Worm (Caenorhabditis elegans) whole organism, young adult: ENCODE data around the gene abcf-3.

Experiments used
- B0336.3 ChIP-seq: fragments of 200-800 bp; sonication (Bioruptor generic); IDR thresholded peaks from 2 replicates; pipeline ENCODE4 v1.3.6; 2022; ENCODE audit warnings: missing genetic modification characterization, missing compliant biosample characterization
- D2030.7 ChIP-seq: fragments of 200-800 bp; sonication (Bioruptor generic); IDR thresholded peaks from 2 replicates; pipeline ENCODE4 v1.3.6; 2022; ENCODE audit warnings: missing genetic modification reagents, missing genetic modification characterization, missing compliant biosample characterization
- F22D6.2 ChIP-seq: sonication (generic microtip); optimal IDR thresholded peaks from 2 replicates; lab custom pipeline; 2016; ENCODE audit warnings: mild to moderate bottlenecking, missing genetic modification characterization, missing compliant biosample characterization
- F23B12.7 ChIP-seq: sonication (generic microtip); optimal IDR thresholded peaks from 2 replicates; lab custom pipeline; 2017; ENCODE audit warnings: missing genetic modification characterization, mild to moderate bottlenecking, missing compliant biosample characterization, antibody characterized with exemption, moderate library complexity; ENCODE audit not compliant: insufficient read depth
- F37B4.10 ChIP-seq: fragments of 200-800 bp; sonication (Bioruptor generic); IDR thresholded peaks from 2 replicates; pipeline ENCODE4 v1.3.6; 2022; ENCODE audit warnings: missing genetic modification characterization, missing compliant biosample characterization
- F39B2.1 ChIP-seq: fragments of 200-800 bp; sonication (Bioruptor generic); IDR thresholded peaks from 2 replicates; pipeline ENCODE4 v1.3.6; 2022; ENCODE audit warnings: missing genetic modification reagents, missing genetic modification characterization, missing compliant biosample characterization
- F57A8.1 ChIP-seq: fragments of 200-800 bp; sonication (Bioruptor generic); optimal IDR thresholded peaks from 2 replicates; lab custom pipeline; 2018; ENCODE audit warnings: mild to moderate bottlenecking, missing genetic modification characterization, moderate library complexity, missing compliant biosample characterization
- K11D2.4 ChIP-seq: fragments of 200-800 bp; sonication (Bioruptor generic); IDR thresholded peaks from 2 replicates; pipeline ENCODE4 v1.3.6; 2022; ENCODE audit warnings: missing genetic modification reagents, missing genetic modification characterization, missing compliant biosample characterization
- Y53F4B.3 ChIP-seq: fragments of 200-800 bp; sonication (Bioruptor generic); IDR thresholded peaks from 2 replicates; pipeline ENCODE4 v1.3.6; 2022; ENCODE audit warnings: missing genetic modification reagents, missing genetic modification characterization, missing compliant biosample characterization
- Y53G8AR.9 ChIP-seq: fragments of 200-800 bp; sonication (Bioruptor generic); conservative IDR thresholded peaks from 2 replicates; pipeline ENCODE4 v1.3.6; 2022; ENCODE audit warnings: missing genetic modification reagents, missing genetic modification characterization, missing compliant biosample characterization
- Y79H2A.3 ChIP-seq: fragments of 200-800 bp; sonication (Bioruptor generic); conservative IDR thresholded peaks from 2 replicates; pipeline ENCODE4 v1.3.6; 2022; ENCODE audit warnings: missing genetic modification reagents, missing genetic modification characterization, missing compliant biosample characterization
- Y95B8A.8 ChIP-seq: fragments of 200-800 bp; sonication (Bioruptor generic); IDR thresholded peaks from 2 replicates; pipeline ENCODE4 v1.3.6; 2022; ENCODE audit warnings: missing genetic modification reagents, missing genetic modification characterization, missing compliant biosample characterization
- ama-1 ChIP-seq, 3 experiments: fragments of 150-350 bp in 1 of 3; sonication (generic microtip) in 2 of 3; optimal IDR thresholded peaks; 2 replicates each; lab custom pipeline; 2014 to 2018; ENCODE audit warnings: missing biosample characterization in 2 of 3, missing genetic modification characterization in 2 of 3, missing genetic modification reagents in 2 of 3
- aptf-3 ChIP-seq: fragments of 200-800 bp; sonication (Bioruptor generic); IDR thresholded peaks from 2 replicates; pipeline ENCODE4 v1.3.6; 2022; ENCODE audit warnings: missing genetic modification characterization, missing compliant biosample characterization
- attf-5 ChIP-seq: fragments of 200-800 bp; sonication (Bioruptor generic); optimal IDR thresholded peaks from 2 replicates; lab custom pipeline; 2018; ENCODE audit warnings: mild to moderate bottlenecking, missing genetic modification characterization, missing compliant biosample characterization
- bed-2 ChIP-seq: fragments of 200-800 bp; sonication (Bioruptor generic); IDR thresholded peaks from 2 replicates; pipeline ENCODE4 v1.3.6; 2022; ENCODE audit warnings: missing genetic modification reagents, missing genetic modification characterization, missing compliant biosample characterization
- cebp-2 ChIP-seq: fragments of 200-800 bp; sonication (Bioruptor generic); IDR thresholded peaks from 2 replicates; pipeline ENCODE4 v1.3.6; 2022; ENCODE audit warnings: missing genetic modification characterization, missing compliant biosample characterization
- ceh-27 ChIP-seq: fragments of 200-800 bp; sonication (Bioruptor generic); optimal IDR thresholded peaks from 2 replicates; lab custom pipeline; 2018; ENCODE audit warnings: mild to moderate bottlenecking, missing genetic modification characterization, moderate library complexity, missing compliant biosample characterization
- ceh-58 ChIP-seq: fragments of 200-800 bp; sonication (Bioruptor generic); IDR thresholded peaks from 2 replicates; pipeline ENCODE4 v1.3.6; 2022; ENCODE audit warnings: missing genetic modification characterization, missing compliant biosample characterization
- chd-7 ChIP-seq: sonication (generic microtip); optimal IDR thresholded peaks from 2 replicates; lab custom pipeline; 2016; ENCODE audit warnings: mild to moderate bottlenecking, missing genetic modification characterization, moderate library complexity, missing compliant biosample characterization
- die-1 ChIP-seq: sonication (generic microtip); optimal IDR thresholded peaks from 2 replicates; lab custom pipeline; 2016; ENCODE audit warnings: missing genotype, mild to moderate bottlenecking, missing genetic modification characterization, missing compliant biosample characterization
- dox-1 ChIP-seq: fragments of 200-800 bp; sonication (Bioruptor generic); IDR thresholded peaks from 2 replicates; pipeline ENCODE4 v1.3.6; 2022; ENCODE audit warnings: missing genetic modification reagents, missing genetic modification characterization, missing compliant biosample characterization
- dpff-1 ChIP-seq: sonication (generic microtip); optimal IDR thresholded peaks from 2 replicates; lab custom pipeline; 2017; ENCODE audit warnings: mild to moderate bottlenecking, missing genetic modification characterization, missing compliant biosample characterization
- dpl-1 ChIP-seq: fragments of 150-350 bp; optimal IDR thresholded peaks from 2 replicates; lab custom pipeline; 2014; ENCODE audit warnings: missing biosample characterization, missing genetic modification reagents, missing genetic modification characterization
- egl-44 ChIP-seq: fragments of 200-800 bp; sonication (Bioruptor generic); IDR thresholded peaks from 2 replicates; pipeline ENCODE4 v1.3.6; 2022; ENCODE audit warnings: missing genetic modification reagents, missing genetic modification characterization, missing compliant biosample characterization
- ekl-4 ChIP-seq: fragments of 200-800 bp; sonication (Bioruptor generic); IDR thresholded peaks from 2 replicates; pipeline ENCODE4 v1.3.6; 2022; ENCODE audit warnings: missing genetic modification reagents, missing genetic modification characterization, missing compliant biosample characterization
- gei-17 ChIP-seq: fragments of 200-800 bp; sonication (Bioruptor generic); optimal IDR thresholded peaks from 2 replicates; lab custom pipeline; 2018; ENCODE audit warnings: mild to moderate bottlenecking, missing genetic modification characterization, missing compliant biosample characterization
- hlh-26 ChIP-seq: fragments of 200-800 bp; sonication (Bioruptor generic); conservative IDR thresholded peaks from 2 replicates; pipeline ENCODE4 v1.3.6; 2022; ENCODE audit warnings: missing genetic modification reagents, missing genetic modification characterization, missing compliant biosample characterization
- hmg-1.2 ChIP-seq: fragments of 200-800 bp; sonication (Bioruptor generic); IDR thresholded peaks from 2 replicates; pipeline ENCODE4 v1.3.6; 2022; ENCODE audit warnings: missing genetic modification reagents, missing genetic modification characterization, missing compliant biosample characterization
- hrde-1 ChIP-seq: sonication (generic microtip); optimal IDR thresholded peaks from 2 replicates; lab custom pipeline; 2016; ENCODE audit warnings: missing genetic modification characterization, mild to moderate bottlenecking, missing compliant biosample characterization, moderate library complexity, missing genotype, missing genetic modification reagents, borderline replicate concordance
- lag-1 ChIP-seq: fragments of 200-800 bp; sonication (Bioruptor generic); IDR thresholded peaks from 2 replicates; pipeline ENCODE4 v1.3.6; 2022; ENCODE audit warnings: missing genetic modification reagents, missing genetic modification characterization, missing compliant biosample characterization
- lin-35 ChIP-seq, 3 experiments: fragments of 150-350 bp in 2 of 3; sonication (generic microtip) in 1 of 3; optimal IDR thresholded peaks; 2 replicates each; lab custom pipeline; 2014 to 2018; ENCODE audit warnings: missing biosample characterization in 3 of 3, missing genetic modification characterization in 3 of 3, missing genetic modification reagents in 3 of 3
- lin-54 ChIP-seq: fragments of 200-800 bp; sonication (Bioruptor generic); optimal IDR thresholded peaks from 2 replicates; lab custom pipeline; 2018; ENCODE audit warnings: mild to moderate bottlenecking, missing genetic modification characterization, missing compliant biosample characterization
- mcd-1 ChIP-seq: fragments of 200-800 bp; sonication (Bioruptor generic); IDR thresholded peaks from 2 replicates; pipeline ENCODE4 v1.3.6; 2022; ENCODE audit warnings: missing genetic modification reagents, missing genetic modification characterization, missing compliant biosample characterization
- mes-4 ChIP-seq: sonication (generic microtip); optimal IDR thresholded peaks from 2 replicates; lab custom pipeline; 2016; ENCODE audit warnings: missing genotype, missing genetic modification characterization, missing compliant biosample characterization
- nfya-2 ChIP-seq: fragments of 200-800 bp; sonication (Bioruptor generic); IDR thresholded peaks from 2 replicates; pipeline ENCODE4 v1.3.6; 2022; ENCODE audit warnings: missing genetic modification reagents, missing genetic modification characterization, missing compliant biosample characterization
- nhr-120 ChIP-seq: fragments of 200-800 bp; sonication (Bioruptor generic); IDR thresholded peaks from 2 replicates; pipeline ENCODE4 v1.3.6; 2022; ENCODE audit warnings: missing genetic modification characterization, missing compliant biosample characterization
- nhr-27 ChIP-seq: fragments of 200-800 bp; sonication (Bioruptor generic); optimal IDR thresholded peaks from 2 replicates; lab custom pipeline; 2018; ENCODE audit warnings: mild to moderate bottlenecking, missing genetic modification characterization, moderate library complexity, missing compliant biosample characterization
- nhr-80 ChIP-seq: sonication (generic microtip); optimal IDR thresholded peaks from 2 replicates; lab custom pipeline; 2016; ENCODE audit warnings: missing genetic modification characterization, missing compliant biosample characterization
- pha-4 ChIP-seq: fragments of 150-350 bp; sonication (generic microtip); optimal IDR thresholded peaks from 2 replicates; lab custom pipeline; 2014; ENCODE audit warnings: missing biosample characterization, missing genetic modification reagents, missing genetic modification characterization
- rcor-1 ChIP-seq: fragments of 200-800 bp; sonication (Bioruptor generic); IDR thresholded peaks from 2 replicates; pipeline ENCODE4 v1.3.6; 2022; ENCODE audit warnings: missing genetic modification reagents, missing genetic modification characterization, missing compliant biosample characterization
- repo-1 ChIP-seq: sonication (generic microtip); optimal IDR thresholded peaks from 2 replicates; lab custom pipeline; 2017; ENCODE audit warnings: mild to moderate bottlenecking, missing genetic modification characterization, missing compliant biosample characterization
- sdz-38 ChIP-seq: sonication (generic microtip); optimal IDR thresholded peaks from 2 replicates; lab custom pipeline; 2016; ENCODE audit warnings: missing genotype, missing genetic modification characterization, missing compliant biosample characterization
- sea-2 ChIP-seq: fragments of 200-800 bp; sonication (Bioruptor generic); IDR thresholded peaks from 2 replicates; pipeline ENCODE4 v1.3.6; 2022; ENCODE audit warnings: missing genetic modification characterization, missing compliant biosample characterization
- snpc-1.1 ChIP-seq: sonication (generic microtip); optimal IDR thresholded peaks from 2 replicates; lab custom pipeline; 2017; ENCODE audit warnings: missing genetic modification characterization, mild to moderate bottlenecking, missing compliant biosample characterization, antibody characterized with exemption, moderate library complexity, missing genotype, missing genetic modification reagents; ENCODE audit not compliant: insufficient read depth
- snpc-3.4 ChIP-seq: sonication (generic microtip); optimal IDR thresholded peaks from 2 replicates; lab custom pipeline; 2017; ENCODE audit warnings: missing genetic modification characterization, mild to moderate bottlenecking, missing compliant biosample characterization, antibody characterized with exemption, moderate library complexity, missing genotype, missing genetic modification reagents
- tbp1 ChIP-seq: fragments of 200-800 bp; sonication (Bioruptor generic); optimal IDR thresholded peaks from 2 replicates; lab custom pipeline; 2018; ENCODE audit warnings: mild to moderate bottlenecking, missing genetic modification characterization, missing compliant biosample characterization
- unc-130 ChIP-seq: sonication (generic microtip); optimal IDR thresholded peaks from 2 replicates; lab custom pipeline; 2016; ENCODE audit warnings: missing genetic modification reagents, missing genetic modification characterization, missing compliant biosample characterization
- xnd-1 ChIP-seq: sonication (generic microtip); optimal IDR thresholded peaks from 2 replicates; lab custom pipeline; 2016; ENCODE audit warnings: missing genotype, missing genetic modification reagents, missing genetic modification characterization, missing compliant biosample characterization

Gene abcf-3

ce11 chrIII:6207881-6208280, 34.7 kb downstream of the abcf-3 start, which contains the start of gene C23G10.2 (continued):
- no peak for TF ChIP-seq F23B12.7 (tag; lab: Kevin White, UChicago)
- TF ChIP-seq attf-5: no peak
- TF ChIP-seq ceh-27 (GFP tag; lab: Kevin White, UChicago): no peak
- peak; percentile 30; the same call in 1 of the 2 replicates for TF ChIP-seq hmg-1.2 (GFP tag; lab: Robert Waterston, UW)
- TF ChIP-seq egl-44: no peak
- TF ChIP-seq die-1 (tag; lab: Kevin White, UChicago): peak; percentile 31
- TF ChIP-seq cebp-2 (GFP tag; lab: Robert Waterston, UW): no peak
- TF ChIP-seq Y53G8AR.9 (GFP tag; lab: Robert Waterston, UW): no peak
- no peak for TF ChIP-seq bed-2 (GFP tag; lab: Robert Waterston, UW)
- TF ChIP-seq snpc-1.1 (tag; lab: Kevin White, UChicago): peak; percentile 65
- TF ChIP-seq mcd-1 (GFP tag; lab: Robert Waterston, UW): no peak
- TF ChIP-seq dox-1 (GFP tag; lab: Robert Waterston, UW): peak; percentile 31; the same call in 1 of the 2 replicates
- no peak for TF ChIP-seq nhr-27
- TF ChIP-seq hlh-26 (GFP tag; lab: Robert Waterston, UW): no peak
- TF ChIP-seq lin-35 (GFP tag; optimal IDR thresholded peaks at IDR 0.05; lab: Kevin White, UChicago): no peak
- TF ChIP-seq F37B4.10 (GFP tag; lab: Robert Waterston, UW): no peak
- no peak for TF ChIP-seq sdz-38 (tag; lab: Kevin White, UChicago)
- no peak; the same call in 1 of the 2 replicates for TF ChIP-seq D2030.7 (GFP tag; lab: Robert Waterston, UW)
- no peak for TF ChIP-seq dpff-1 (tag; lab: Kevin White, UChicago)
- no peak for TF ChIP-seq F57A8.1 (GFP tag; lab: Kevin White, UChicago)
- TF ChIP-seq rcor-1 (GFP tag; lab: Robert Waterston, UW): peak; percentile 62
- no peak for TF ChIP-seq K11D2.4 (GFP tag; lab: Robert Waterston, UW)
- no peak for TF ChIP-seq ceh-58 (GFP tag; lab: Robert Waterston, UW)
- TF ChIP-seq hrde-1 (tag; lab: Kevin White, UChicago): peak; percentile 23
- TF ChIP-seq mes-4 (tag; lab: Kevin White, UChicago): no peak
- TF ChIP-seq F22D6.2: no peak
- TF ChIP-seq tbp1 (GFP tag; lab: Kevin White, UChicago): peak; percentile 39
- peak; percentile 18 for TF ChIP-seq xnd-1 (tag; lab: Kevin White, UChicago)
- TF ChIP-seq dpl-1 (GFP tag; lab: Kevin White, UChicago): no peak
- TF ChIP-seq nhr-120 (GFP tag; lab: Robert Waterston, UW): no peak
- TF ChIP-seq Y79H2A.3 (GFP tag; lab: Robert Waterston, UW): no peak
- no peak for TF ChIP-seq lag-1 (GFP tag; lab: Robert Waterston, UW)
- TF ChIP-seq unc-130 (GFP tag; lab: Kevin White, UChicago): no peak
- no peak for TF ChIP-seq Y53F4B.3 (GFP tag; lab: Robert Waterston, UW)
- peak; percentile 48; the same call in 1 of the 2 replicates for TF ChIP-seq B0336.3 (GFP tag; lab: Robert Waterston, UW)
- peak; percentile 54 for TF ChIP-seq snpc-3.4
- TF ChIP-seq nhr-80 (tag; lab: Kevin White, UChicago): no peak
- TF ChIP-seq nfya-2 (GFP tag; lab: Robert Waterston, UW): no peak
- TF ChIP-seq ama-1 (optimal IDR thresholded peaks at IDR 0.05; lab: Kevin White, UChicago): no peak
- TF ChIP-seq ama-1 (GFP tag; optimal IDR thresholded peaks at IDR 0.05; lab: Kevin White, UChicago): peak in 1 of 2 experiments; percentile 75
- TF ChIP-seq aptf-3 (GFP tag; lab: Robert Waterston, UW): no peak
- TF ChIP-seq Y95B8A.8 (GFP tag; lab: Robert Waterston, UW): 0 out of 2 replicates have a peak, but pooled peaks have one; percentile 31
- TF ChIP-seq ekl-4 (GFP tag; lab: Robert Waterston, UW): peak; percentile 70; the same call in 1 of the 2 replicates
- TF ChIP-seq F39B2.1 (GFP tag; lab: Robert Waterston, UW): peak; percentile 75; the same call in 1 of the 2 replicates
- TF ChIP-seq repo-1 (tag; lab: Kevin White, UChicago): peak; percentile 16
- no peak for TF ChIP-seq pha-4 (tag; lab: Kevin White, UChicago)
- TF ChIP-seq lin-54: peak; percentile 16
- no peak for TF ChIP-seq gei-17 (GFP tag; lab: Kevin White, UChicago)
- TF ChIP-seq chd-7 (tag; lab: Kevin White, UChicago): no peak
- TF ChIP-seq sea-2 (GFP tag; lab: Robert Waterston, UW): no peak
